Worm (Caenorhabditis elegans) whole organism, L1 larva: Measurements from ENCODE around the gene F17A9.4.
A peak's percentile ranks its signal among the peaks of the same experiment; 100 is the strongest.
"Not testable (repeated sequence)": the region's sequence is repeated elsewhere in the genome, so short reads cannot be mapped to it uniquely, and the experiment has no call there.

Source experiments
- C04F5.9 ChIP-seq: sonication (generic microtip); optimal IDR thresholded peaks from 2 replicates; lab custom pipeline; 2016; ENCODE audit warnings: missing genetic modification characterization, missing compliant biosample characterization
- aha-1 ChIP-seq: fragments of 150-350 bp; optimal IDR thresholded peaks from 2 replicates; lab custom pipeline; 2014; ENCODE audit warnings: missing biosample characterization, missing genetic modification characterization
- alr-1 ChIP-seq: fragments of 200-800 bp; sonication (Bioruptor generic); optimal IDR thresholded peaks from 2 replicates; lab custom pipeline; 2018; ENCODE audit warnings: borderline replicate concordance, mild to moderate bottlenecking, missing genetic modification characterization, missing compliant biosample characterization
- aly-2 ChIP-seq: fragments of 150-350 bp; optimal IDR thresholded peaks from 2 replicates; lab custom pipeline; 2014; ENCODE audit warnings: missing biosample characterization, missing genetic modification characterization
- blmp-1 ChIP-seq: fragments of 150-350 bp; optimal IDR thresholded peaks from 2 replicates; lab custom pipeline; 2014; ENCODE audit warnings: missing biosample characterization, missing genetic modification characterization
- dpl-1 ChIP-seq, 3 experiments: fragments of 150-350 bp in 2 of 3; sonication (generic microtip) in 1 of 3; optimal IDR thresholded peaks; 2 replicates each; lab custom pipeline; 2014 to 2017; ENCODE audit warnings: missing biosample characterization in 3 of 3, missing genetic modification characterization in 3 of 3, missing genetic modification reagents in 3 of 3
- dsc-1 ChIP-seq: sonication (generic microtip); optimal IDR thresholded peaks from 2 replicates; lab custom pipeline; 2016; ENCODE audit warnings: mild to moderate bottlenecking, missing genetic modification characterization, missing compliant biosample characterization
- efl-1 ChIP-seq, 4 experiments: fragments of 150-350 bp; optimal IDR thresholded peaks in 3 of 4; peaks in 1 of 4; 1 replicate in 1 of 4; 2 replicates in 3 of 4; lab custom pipeline; 2014; ENCODE audit warnings: missing biosample characterization in 2 of 4, missing genetic modification characterization in 2 of 4, missing genetic modification reagents in 2 of 4
- egl-27 ChIP-seq, 2 experiments: fragments of 150-350 bp in 1 of 2; sonication (generic microtip); optimal IDR thresholded peaks; 3 replicates each; lab custom pipeline; 2017 to 2018; ENCODE audit warnings: missing biosample characterization in 2 of 2, missing genetic modification characterization in 2 of 2, missing genetic modification reagents in 2 of 2
- elt-2 ChIP-seq: sonication (generic microtip); optimal IDR thresholded peaks from 2 replicates; lab custom pipeline; 2016; ENCODE audit warnings: missing genetic modification characterization, mild to moderate bottlenecking, inconsistent platforms, missing compliant biosample characterization, missing genetic modification reagents
- elt-3 ChIP-seq, 6 experiments: fragments of 150-350 bp in 1 of 6; sonication (generic microtip); optimal IDR thresholded peaks; 2 replicates each; lab custom pipeline; 2017 to 2018; ENCODE audit warnings: missing biosample characterization in 6 of 6, missing genetic modification characterization in 6 of 6, inconsistent platforms in 1 of 6
- fkh-8 ChIP-seq: sonication (generic microtip); optimal IDR thresholded peaks from 2 replicates; lab custom pipeline; 2016; ENCODE audit warnings: mild to moderate bottlenecking, missing genetic modification characterization, missing compliant biosample characterization
- fos-1 ChIP-seq: fragments of 150-350 bp; optimal IDR thresholded peaks from 2 replicates; lab custom pipeline; 2014; ENCODE audit warnings: missing biosample characterization, missing genetic modification characterization
- isw-1 ChIP-seq: fragments of 200-800 bp; sonication (Bioruptor generic); IDR thresholded peaks from 2 replicates; pipeline ENCODE4 v1.3.6; 2022; ENCODE audit warnings: missing genetic modification characterization, missing compliant biosample characterization
- lin-13 ChIP-seq: fragments of 150-350 bp; optimal IDR thresholded peaks from 2 replicates; lab custom pipeline; 2014; ENCODE audit warnings: missing biosample characterization, missing genetic modification reagents, missing genetic modification characterization
- lin-14 ChIP-seq: fragments of 200-800 bp; sonication (Bioruptor generic); optimal IDR thresholded peaks from 2 replicates; lab custom pipeline; 2018; ENCODE audit warnings: mild to moderate bottlenecking, missing genetic modification characterization, moderate library complexity, missing compliant biosample characterization
- lin-15B ChIP-seq: fragments of 150-350 bp; sonication (generic microtip); optimal IDR thresholded peaks from 3 replicates; lab custom pipeline; 2014; ENCODE audit warnings: missing biosample characterization, missing genetic modification characterization
- lin-35 ChIP-seq, 2 experiments: fragments of 150-350 bp; optimal IDR thresholded peaks; 2 replicates each; lab custom pipeline; 2014; ENCODE audit warnings: missing biosample characterization in 2 of 2, missing genetic modification characterization in 2 of 2, missing genetic modification reagents in 2 of 2
- lin-39 ChIP-seq: fragments of 150-350 bp; optimal IDR thresholded peaks from 2 replicates; lab custom pipeline; 2014; ENCODE audit warnings: missing biosample characterization, missing genetic modification reagents, missing genetic modification characterization
- lsy-2 ChIP-seq, 2 experiments: fragments of 150-350 bp; optimal IDR thresholded peaks; 2 replicates each; lab custom pipeline; 2014; ENCODE audit warnings: missing biosample characterization in 2 of 2, missing genetic modification characterization in 2 of 2
- mef-2 ChIP-seq: fragments of 150-350 bp; optimal IDR thresholded peaks from 2 replicates; lab custom pipeline; 2014; ENCODE audit warnings: missing biosample characterization, missing genetic modification characterization
- mep-1 ChIP-seq: fragments of 150-350 bp; optimal IDR thresholded peaks from 2 replicates; lab custom pipeline; 2014; ENCODE audit warnings: missing biosample characterization, missing genetic modification characterization
- nhr-11 ChIP-seq: fragments of 150-350 bp; optimal IDR thresholded peaks from 2 replicates; lab custom pipeline; 2014; ENCODE audit warnings: missing biosample characterization, missing genetic modification characterization
- nhr-20 ChIP-seq: sonication (generic microtip); optimal IDR thresholded peaks from 2 replicates; lab custom pipeline; 2016; ENCODE audit warnings: mild to moderate bottlenecking, missing genetic modification characterization, missing compliant biosample characterization
- nhr-237 ChIP-seq: fragments of 150-350 bp; optimal IDR thresholded peaks from 2 replicates; lab custom pipeline; 2014; ENCODE audit warnings: missing biosample characterization, missing genetic modification characterization
- nhr-28 ChIP-seq: fragments of 150-350 bp; optimal IDR thresholded peaks from 2 replicates; lab custom pipeline; 2014; ENCODE audit warnings: missing biosample characterization, missing genetic modification characterization
- nhr-71 ChIP-seq: sonication (generic microtip); optimal IDR thresholded peaks from 2 replicates; lab custom pipeline; 2016; ENCODE audit warnings: mild to moderate bottlenecking, missing genetic modification characterization, moderate library complexity, missing compliant biosample characterization
- nhr-77 ChIP-seq: fragments of 150-350 bp; optimal IDR thresholded peaks from 2 replicates; lab custom pipeline; 2014; ENCODE audit warnings: missing biosample characterization, missing genetic modification characterization
- nhr-85 ChIP-seq: sonication (generic microtip); peaks from one replicate; lab custom pipeline; 2016; ENCODE audit warnings: missing genetic modification characterization, inconsistent platforms, missing compliant biosample characterization
- pag-3 ChIP-seq: sonication (generic microtip); optimal IDR thresholded peaks from 2 replicates; lab custom pipeline; 2017; ENCODE audit warnings: missing genetic modification characterization, mild to moderate bottlenecking, missing compliant biosample characterization, antibody characterized with exemption, borderline replicate concordance; ENCODE audit not compliant: insufficient read depth
- pqm-1 ChIP-seq: sonication (generic microtip); optimal IDR thresholded peaks from 3 replicates; lab custom pipeline; 2017; ENCODE audit warnings: missing biosample characterization, missing genetic modification characterization
- snpc-4 ChIP-seq: fragments of 150-350 bp; optimal IDR thresholded peaks from 2 replicates; lab custom pipeline; 2014; ENCODE audit warnings: missing biosample characterization, missing genetic modification characterization
- snu-23 ChIP-seq: sonication (generic microtip); optimal IDR thresholded peaks from 2 replicates; lab custom pipeline; 2016; ENCODE audit warnings: missing genetic modification characterization, missing compliant biosample characterization
- sup-37 ChIP-seq: fragments of 200-800 bp; sonication (Bioruptor generic); optimal IDR thresholded peaks from 2 replicates; lab custom pipeline; 2018; ENCODE audit warnings: mild to moderate bottlenecking, missing genetic modification characterization, missing compliant biosample characterization
- swsn-7 ChIP-seq: sonication (generic microtip); optimal IDR thresholded peaks from 2 replicates; lab custom pipeline; 2016; ENCODE audit warnings: missing genetic modification characterization, missing compliant biosample characterization
- unc-30 ChIP-seq: sonication (generic microtip); optimal IDR thresholded peaks from 2 replicates; lab custom pipeline; 2017; ENCODE audit warnings: missing biosample characterization, missing genetic modification characterization
- unc-62 ChIP-seq: fragments of 150-350 bp; optimal IDR thresholded peaks from 2 replicates; lab custom pipeline; 2014; ENCODE audit warnings: missing biosample characterization, missing genetic modification reagents, missing genetic modification characterization
- unc-86 ChIP-seq: sonication (generic microtip); optimal IDR thresholded peaks from 2 replicates; lab custom pipeline; 2016; ENCODE audit warnings: missing genetic modification characterization, missing compliant biosample characterization
- unc-98 ChIP-seq: fragments of 200-800 bp; sonication (Bioruptor generic); IDR thresholded peaks from 2 replicates; pipeline ENCODE4 v1.3.6; 2022; ENCODE audit warnings: missing genetic modification characterization, missing compliant biosample characterization
- vab-15 ChIP-seq: sonication (generic microtip); optimal IDR thresholded peaks from 2 replicates; lab custom pipeline; 2017; ENCODE audit warnings: missing genotype, mild to moderate bottlenecking, missing genetic modification characterization, missing compliant biosample characterization
- zag-1 ChIP-seq: fragments of 150-350 bp; optimal IDR thresholded peaks from 2 replicates; lab custom pipeline; 2014; ENCODE audit warnings: missing biosample characterization, missing genetic modification characterization
- zip-4 ChIP-seq: fragments of 200-800 bp; sonication (Bioruptor generic); optimal IDR thresholded peaks from 2 replicates; lab custom pipeline; 2018; ENCODE audit warnings: mild to moderate bottlenecking, missing genetic modification characterization, moderate library complexity, missing compliant biosample characterization
- ztf-11 ChIP-seq, 2 experiments: sonication (generic microtip); optimal IDR thresholded peaks; 2 replicates each; lab custom pipeline; 2016 to 2017; ENCODE audit warnings: missing genetic modification characterization in 2 of 2, missing biosample characterization in 1 of 2, missing compliant biosample characterization in 1 of 2
- ztf-4 ChIP-seq: fragments of 150-350 bp; optimal IDR thresholded peaks from 2 replicates; lab custom pipeline; 2014; ENCODE audit warnings: missing biosample characterization, missing genetic modification characterization

The F17A9.4 gene

DNA sequence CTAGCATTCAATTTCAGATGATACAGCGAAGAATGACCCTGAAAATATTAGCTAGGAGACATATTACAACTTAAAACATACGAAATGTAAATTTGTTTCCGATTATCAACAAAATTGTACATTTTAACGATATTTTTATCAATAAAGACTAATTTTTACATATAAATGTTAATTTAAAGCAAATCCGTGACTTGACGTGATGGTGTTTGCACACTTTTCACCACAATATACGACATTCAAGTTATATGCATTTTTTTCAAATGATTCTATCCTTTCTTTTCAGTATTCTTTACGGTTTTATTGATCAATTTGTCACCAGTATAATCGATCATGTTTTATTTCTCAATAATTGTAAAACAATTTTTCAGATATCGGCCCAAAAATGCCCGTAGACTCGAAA is 14.6 kb downstream of the F17A9.4 start, which contains the start of gene Y38A10A.7 (continued):
- TF ChIP-seq lin-14 (peak; percentile 17), nhr-20 (peak; percentile 29), snu-23 (GFP tag; lab: Kevin White, UChicago) (peak; percentile 38), nhr-71 (tag; lab: Kevin White, UChicago) (peak; percentile 22), dsc-1 (tag; lab: Kevin White, UChicago) (peak; percentile 30), aly-2 (tag; lab: Kevin White, UChicago) (no peak), efl-1 (optimal IDR thresholded peaks at IDR 0.05; lab: Kevin White, UChicago) (peak; percentile 49 to 60), efl-1 (GFP tag; optimal IDR thresholded peaks at IDR 0.05 in 1 of 2; lab: Kevin White, UChicago) (peak; percentile 41 to 63), fkh-8 (tag; lab: Kevin White, UChicago) (no peak), unc-30 (tag; lab: Kevin White, UChicago) (no peak), unc-62 (GFP tag; lab: Kevin White, UChicago) (no peak), lin-13 (GFP tag; lab: Kevin White, UChicago) (no peak), unc-98 (GFP tag; lab: Robert Waterston, UW) (no peak), isw-1 (GFP tag; lab: Robert Waterston, UW) (no peak), fos-1 (tag; lab: Kevin White, UChicago) (peak; percentile 15), unc-86 (no peak), egl-27 (tag; optimal IDR thresholded peaks at IDR 0.05; lab: Kevin White, UChicago) (no peak), swsn-7 (tag; lab: Kevin White, UChicago) (peak; percentile 39), blmp-1 (tag; lab: Kevin White, UChicago) (peak; percentile 1), aha-1 (tag; lab: Kevin White, UChicago) (no peak), lin-15B (tag; lab: Kevin White, UChicago) (no peak), zip-4 (no peak), mep-1 (peak; percentile 67), elt-3 (tag; optimal IDR thresholded peaks at IDR 0.05; lab: Kevin White, UChicago) (no peak), lsy-2 (tag; optimal IDR thresholded peaks at IDR 0.05; lab: Kevin White, UChicago) (peak; percentile 45 to 46), pqm-1 (tag; lab: Kevin White, UChicago) (no peak), alr-1 (tag; lab: Kevin White, UChicago) (no peak), vab-15 (tag; lab: Kevin White, UChicago) (no peak), nhr-237 (tag; lab: Kevin White, UChicago) (no peak), sup-37 (no peak), snpc-4 (tag; lab: Kevin White, UChicago) (no peak), lin-35 (GFP tag; optimal IDR thresholded peaks at IDR 0.05; lab: Kevin White, UChicago) (peak; percentile 40 to 57), zag-1 (tag; lab: Kevin White, UChicago) (no peak), C04F5.9 (tag; lab: Kevin White, UChicago) (no peak), mef-2 (tag; lab: Kevin White, UChicago) (no peak), elt-2 (tag; lab: Kevin White, UChicago) (peak; percentile 5), nhr-77 (no peak), pag-3 (no peak), nhr-28 (tag; lab: Kevin White, UChicago) (no peak), nhr-85 (tag; lab: Kevin White, UChicago) (peak; percentile 43), lin-39 (no peak), nhr-11 (tag; lab: Kevin White, UChicago) (no peak)

- not testable (repeated sequence) for TF ChIP-seq ztf-11 (tag; optimal IDR thresholded peaks at IDR 0.05; lab: Kevin White, UChicago); dpl-1 (GFP tag; optimal IDR thresholded peaks at IDR 0.05; lab: Kevin White, UChicago); ztf-4 (tag; lab: Kevin White, UChicago)
Observed at ce11 chrV:6069968-6070367, 40.5 kb downstream of the F17A9.4 start, which contains the start of gene fbxa-214. Gene fbxa-214, minus strand, starts transcription at chrV:6070068.
